Worm (Caenorhabditis elegans) whole organism, L4 larva: ENCODE results near the gene irg-5.

ENCODE experiments used
- F49E8.2 ChIP-seq: sonication (generic microtip); optimal IDR thresholded peaks from 2 replicates; lab custom pipeline; 2016; ENCODE audit warnings: missing compliant biosample characterization, mild to moderate bottlenecking, missing genetic modification characterization, borderline replicate concordance
- ama-1 ChIP-seq: fragments of 150-350 bp; optimal IDR thresholded peaks from 2 replicates; lab custom pipeline; 2014; ENCODE audit warnings: inconsistent platforms, mixed read lengths
- ces-1 ChIP-seq: fragments of 150-350 bp; sonication (generic microtip); optimal IDR thresholded peaks from 4 replicates; lab custom pipeline; 2014; ENCODE audit warnings: missing biosample characterization, missing genetic modification reagents, missing genetic modification characterization
- egl-27 ChIP-seq: sonication (generic microtip); optimal IDR thresholded peaks from 3 replicates; lab custom pipeline; 2017; ENCODE audit warnings: missing biosample characterization, missing genetic modification reagents, missing genetic modification characterization
- lin-39 ChIP-seq: fragments of 150-350 bp; optimal IDR thresholded peaks from 2 replicates; lab custom pipeline; 2014; ENCODE audit warnings: missing biosample characterization, missing genetic modification reagents, missing genetic modification characterization
- lsy-2 ChIP-seq, 2 experiments: fragments of 150-350 bp in 1 of 2; sonication (generic microtip) in 1 of 2; optimal IDR thresholded peaks; 2 replicates each; lab custom pipeline; 2014 to 2017; ENCODE audit warnings: missing biosample characterization in 2 of 2, missing genetic modification characterization in 2 of 2
- nhr-102 ChIP-seq: sonication (generic microtip); optimal IDR thresholded peaks from 2 replicates; lab custom pipeline; 2016; ENCODE audit warnings: mild to moderate bottlenecking, missing genetic modification characterization, moderate library complexity, missing compliant biosample characterization
- vab-7 ChIP-seq: fragments of 200-800 bp; sonication (Bioruptor generic); IDR thresholded peaks from 2 replicates; pipeline ENCODE4 v1.3.6; 2022; ENCODE audit warnings: missing genetic modification reagents, missing genetic modification characterization, missing compliant biosample characterization
- zip-11 ChIP-seq: fragments of 200-800 bp; sonication (Bioruptor generic); IDR thresholded peaks from 2 replicates; pipeline ENCODE4 v1.3.6; 2022; ENCODE audit warnings: missing genetic modification characterization, missing compliant biosample characterization

DNA sequence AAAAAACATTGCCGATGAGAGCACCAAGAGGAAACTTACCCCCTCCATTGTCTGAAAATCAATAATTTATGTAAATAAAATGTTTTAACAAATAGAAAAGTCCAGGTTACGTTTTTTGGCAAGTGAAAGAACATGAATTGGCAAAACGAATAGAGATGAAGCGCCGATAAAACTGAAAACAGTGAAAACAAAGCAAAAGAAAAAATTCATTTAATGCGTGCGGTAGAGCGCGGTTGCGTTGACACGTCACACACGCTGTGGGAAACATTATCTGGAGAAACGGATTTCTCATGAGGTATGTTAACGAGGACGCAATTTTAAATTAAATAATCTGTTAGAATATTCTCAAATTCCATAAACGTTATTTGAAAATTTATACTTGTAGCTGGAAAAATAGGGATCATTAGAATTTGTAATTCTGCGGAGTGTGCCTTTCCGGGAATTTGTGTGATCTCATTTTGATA lies 23.0 kb downstream of the irg-5 start, which contains the start of gene zipt-9:
- TF ChIP-seq ces-1 (peak; percentile 62), vab-7 (peak; percentile 56; the same call in 1 of the 2 replicates), lin-39 (tag; lab: Kevin White, UChicago) (no peak), lsy-2 (tag; optimal IDR thresholded peaks at IDR 0.05; lab: Kevin White, UChicago) (no peak), egl-27 (tag; lab: Kevin White, UChicago) (no peak), nhr-102 (tag; lab: Kevin White, UChicago) (no peak), ama-1 (no peak), zip-11 (GFP tag; lab: Robert Waterston, UW) (no peak), F49E8.2 (no peak)
